Fruit fly (Drosophila melanogaster) S2 (cell line): ENCODE results near the gene hob.

Source experiments
- CG8478 ChIP-seq: fragments of >200 bp; optimal IDR thresholded peaks from 2 replicates; lab custom pipeline; 2018
- CTCF ChIP-seq, 2 experiments: fragments of >200 bp; optimal IDR thresholded peaks; 2 replicates each; lab custom pipeline; 2018

DNA sequence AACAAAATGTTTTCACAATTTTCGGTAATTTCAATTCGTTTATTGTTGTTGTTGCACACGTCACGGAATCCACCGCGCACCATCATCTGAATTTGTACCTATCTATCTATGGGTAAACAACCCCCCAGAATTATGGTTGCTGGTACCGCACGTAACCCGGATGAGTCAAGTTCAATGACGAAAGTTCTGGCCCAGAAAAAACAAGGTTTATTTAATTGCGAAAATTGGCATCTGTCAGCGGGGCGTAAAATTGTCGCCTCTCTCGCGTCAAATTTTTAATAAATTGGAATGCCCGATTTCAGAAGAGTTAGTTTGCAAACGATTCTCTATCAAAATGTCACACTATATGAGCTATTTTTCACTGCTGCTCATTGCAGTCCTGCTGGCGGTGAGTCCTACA, 49.4 kb upstream of the hob start, which contains the start of gene CG34265:
- TF ChIP-seq CG8478 (lab: Kevin White, UChicago) (no peak), CTCF (optimal IDR thresholded peaks at IDR 0.05; lab: Kevin White, UChicago) (no peak)
